Worm (Caenorhabditis elegans) whole organism, young adult: ENCODE data around the gene idpp-6.

ENCODE experiments used
- B0336.3 ChIP-seq: fragments of 200-800 bp; sonication (Bioruptor generic); IDR thresholded peaks from 2 replicates; pipeline ENCODE4 v1.3.6; 2022; ENCODE audit warnings: missing genetic modification characterization, missing compliant biosample characterization
- C06A6.2 ChIP-seq: fragments of 200-800 bp; sonication (Bioruptor generic); conservative IDR thresholded peaks from 2 replicates; pipeline ENCODE4 v1.3.6; 2022; ENCODE audit warnings: missing genetic modification characterization, missing compliant biosample characterization
- D2030.7 ChIP-seq: fragments of 200-800 bp; sonication (Bioruptor generic); IDR thresholded peaks from 2 replicates; pipeline ENCODE4 v1.3.6; 2022; ENCODE audit warnings: missing genetic modification reagents, missing genetic modification characterization, missing compliant biosample characterization
- F22D6.2 ChIP-seq: sonication (generic microtip); optimal IDR thresholded peaks from 2 replicates; lab custom pipeline; 2016; ENCODE audit warnings: mild to moderate bottlenecking, missing genetic modification characterization, missing compliant biosample characterization
- F33H1.4 ChIP-seq: fragments of 200-800 bp; sonication (Bioruptor generic); IDR thresholded peaks from 2 replicates; pipeline ENCODE4 v1.3.6; 2022; ENCODE audit warnings: missing genetic modification reagents, missing genetic modification characterization, missing compliant biosample characterization
- F52B5.7 ChIP-seq: sonication (generic microtip); optimal IDR thresholded peaks from 2 replicates; lab custom pipeline; 2016; ENCODE audit warnings: mild to moderate bottlenecking, missing genetic modification characterization, missing compliant biosample characterization
- K11D2.4 ChIP-seq: fragments of 200-800 bp; sonication (Bioruptor generic); IDR thresholded peaks from 2 replicates; pipeline ENCODE4 v1.3.6; 2022; ENCODE audit warnings: missing genetic modification reagents, missing genetic modification characterization, missing compliant biosample characterization
- K12H6.12 ChIP-seq: fragments of 200-800 bp; sonication (Bioruptor generic); optimal IDR thresholded peaks from 2 replicates; lab custom pipeline; 2018; ENCODE audit warnings: mild to moderate bottlenecking, missing genetic modification characterization, missing compliant biosample characterization
- T26A5.8 ChIP-seq: sonication (generic microtip); optimal IDR thresholded peaks from 2 replicates; lab custom pipeline; 2016; ENCODE audit warnings: missing genetic modification characterization, missing compliant biosample characterization
- Y53F4B.3 ChIP-seq: fragments of 200-800 bp; sonication (Bioruptor generic); IDR thresholded peaks from 2 replicates; pipeline ENCODE4 v1.3.6; 2022; ENCODE audit warnings: missing genetic modification reagents, missing genetic modification characterization, missing compliant biosample characterization
- Y67H2A.10 ChIP-seq: fragments of 200-800 bp; sonication (Bioruptor generic); conservative IDR thresholded peaks from 2 replicates; pipeline ENCODE4 v1.3.6; 2022; ENCODE audit warnings: missing genetic modification reagents, missing genetic modification characterization, missing compliant biosample characterization
- Y79H2A.3 ChIP-seq: fragments of 200-800 bp; sonication (Bioruptor generic); conservative IDR thresholded peaks from 2 replicates; pipeline ENCODE4 v1.3.6; 2022; ENCODE audit warnings: missing genetic modification reagents, missing genetic modification characterization, missing compliant biosample characterization
- Y95B8A.8 ChIP-seq: fragments of 200-800 bp; sonication (Bioruptor generic); IDR thresholded peaks from 2 replicates; pipeline ENCODE4 v1.3.6; 2022; ENCODE audit warnings: missing genetic modification reagents, missing genetic modification characterization, missing compliant biosample characterization
- akir-1 ChIP-seq: fragments of 200-800 bp; sonication (Bioruptor generic); optimal IDR thresholded peaks from 2 replicates; lab custom pipeline; 2018; ENCODE audit warnings: mild to moderate bottlenecking, missing genetic modification characterization, moderate library complexity, missing compliant biosample characterization
- athp-1 ChIP-seq: sonication (generic microtip); optimal IDR thresholded peaks from 2 replicates; lab custom pipeline; 2017; ENCODE audit warnings: mild to moderate bottlenecking, missing genetic modification characterization, missing compliant biosample characterization
- bed-2 ChIP-seq: fragments of 200-800 bp; sonication (Bioruptor generic); IDR thresholded peaks from 2 replicates; pipeline ENCODE4 v1.3.6; 2022; ENCODE audit warnings: missing genetic modification reagents, missing genetic modification characterization, missing compliant biosample characterization
- ceh-40 ChIP-seq: fragments of 200-800 bp; sonication (Bioruptor generic); IDR thresholded peaks from 2 replicates; pipeline ENCODE4 v1.3.6; 2022; ENCODE audit warnings: missing genetic modification characterization, missing compliant biosample characterization
- dpl-1 ChIP-seq: fragments of 150-350 bp; optimal IDR thresholded peaks from 2 replicates; lab custom pipeline; 2014; ENCODE audit warnings: missing biosample characterization, missing genetic modification reagents, missing genetic modification characterization
- efl-1 ChIP-seq: fragments of 150-350 bp; optimal IDR thresholded peaks from 2 replicates; lab custom pipeline; 2014; ENCODE audit warnings: missing biosample characterization, missing genetic modification reagents, missing genetic modification characterization
- egl-18 ChIP-seq: fragments of 200-800 bp; sonication (Bioruptor generic); IDR thresholded peaks from 2 replicates; pipeline ENCODE4 v1.3.6; 2022; ENCODE audit warnings: missing genetic modification reagents, missing genetic modification characterization, missing compliant biosample characterization
- egrh-3 ChIP-seq: fragments of 200-800 bp; sonication (Bioruptor generic); IDR thresholded peaks from 2 replicates; pipeline ENCODE4 v1.3.6; 2022; ENCODE audit warnings: missing genetic modification reagents, missing genetic modification characterization, missing compliant biosample characterization
- ekl-4 ChIP-seq: fragments of 200-800 bp; sonication (Bioruptor generic); IDR thresholded peaks from 2 replicates; pipeline ENCODE4 v1.3.6; 2022; ENCODE audit warnings: missing genetic modification reagents, missing genetic modification characterization, missing compliant biosample characterization
- fkh-3 ChIP-seq: sonication (generic microtip); optimal IDR thresholded peaks from 2 replicates; lab custom pipeline; 2016; ENCODE audit warnings: mild to moderate bottlenecking, missing genetic modification characterization, missing compliant biosample characterization
- gei-17 ChIP-seq: fragments of 200-800 bp; sonication (Bioruptor generic); optimal IDR thresholded peaks from 2 replicates; lab custom pipeline; 2018; ENCODE audit warnings: mild to moderate bottlenecking, missing genetic modification characterization, missing compliant biosample characterization
- hlh-12 ChIP-seq: sonication (generic microtip); optimal IDR thresholded peaks from 2 replicates; lab custom pipeline; 2016; ENCODE audit warnings: missing genetic modification characterization, missing compliant biosample characterization
- hmg-20 ChIP-seq: fragments of 200-800 bp; sonication (Bioruptor generic); IDR thresholded peaks from 2 replicates; pipeline ENCODE4 v1.3.6; 2022; ENCODE audit warnings: missing genetic modification reagents, missing genetic modification characterization, missing compliant biosample characterization
- let-526 ChIP-seq: fragments of 200-800 bp; sonication (Bioruptor generic); IDR thresholded peaks from 2 replicates; pipeline ENCODE4 v1.3.6; 2022; ENCODE audit warnings: missing genetic modification reagents, missing genetic modification characterization, missing compliant biosample characterization
- lin-26 ChIP-seq: fragments of 200-800 bp; sonication (Bioruptor generic); IDR thresholded peaks from 2 replicates; pipeline ENCODE4 v1.3.6; 2022; ENCODE audit warnings: missing genetic modification reagents, missing genetic modification characterization, missing compliant biosample characterization
- lin-35 ChIP-seq, 3 experiments: fragments of 150-350 bp in 2 of 3; sonication (generic microtip) in 1 of 3; optimal IDR thresholded peaks; 2 replicates each; lab custom pipeline; 2014 to 2018; ENCODE audit warnings: missing biosample characterization in 3 of 3, missing genetic modification characterization in 3 of 3, missing genetic modification reagents in 3 of 3
- lsl-1 ChIP-seq: fragments of 200-800 bp; sonication (Bioruptor generic); optimal IDR thresholded peaks from 2 replicates; lab custom pipeline; 2018; ENCODE audit warnings: mild to moderate bottlenecking, missing genetic modification characterization, moderate library complexity, missing compliant biosample characterization
- madf-8 ChIP-seq: fragments of 200-800 bp; sonication (Bioruptor generic); conservative IDR thresholded peaks from 2 replicates; pipeline ENCODE4 v1.3.6; 2022; ENCODE audit warnings: missing genetic modification reagents, missing genetic modification characterization, missing compliant biosample characterization
- nfya-1 ChIP-seq: sonication (generic microtip); optimal IDR thresholded peaks from 2 replicates; lab custom pipeline; 2017; ENCODE audit warnings: antibody characterized with exemption, missing compliant biosample characterization, missing genetic modification characterization, borderline replicate concordance; ENCODE audit not compliant: insufficient read depth
- nhr-120 ChIP-seq: fragments of 200-800 bp; sonication (Bioruptor generic); IDR thresholded peaks from 2 replicates; pipeline ENCODE4 v1.3.6; 2022; ENCODE audit warnings: missing genetic modification characterization, missing compliant biosample characterization
- nhr-90 ChIP-seq: sonication (generic microtip); optimal IDR thresholded peaks from 2 replicates; lab custom pipeline; 2016; ENCODE audit warnings: missing genotype, mild to moderate bottlenecking, missing genetic modification characterization, missing compliant biosample characterization
- pbrm-1 ChIP-seq: fragments of 200-800 bp; sonication (Bioruptor generic); IDR thresholded peaks from 2 replicates; pipeline ENCODE4 v1.3.6; 2022; ENCODE audit warnings: missing genetic modification reagents, missing genetic modification characterization, missing compliant biosample characterization
- repo-1 ChIP-seq: sonication (generic microtip); optimal IDR thresholded peaks from 2 replicates; lab custom pipeline; 2017; ENCODE audit warnings: mild to moderate bottlenecking, missing genetic modification characterization, missing compliant biosample characterization
- snpc-1.1 ChIP-seq: sonication (generic microtip); optimal IDR thresholded peaks from 2 replicates; lab custom pipeline; 2017; ENCODE audit warnings: missing genetic modification characterization, mild to moderate bottlenecking, missing compliant biosample characterization, antibody characterized with exemption, moderate library complexity, missing genotype, missing genetic modification reagents; ENCODE audit not compliant: insufficient read depth
- snpc-1.3 ChIP-seq: sonication (generic microtip); optimal IDR thresholded peaks from 2 replicates; lab custom pipeline; 2017; ENCODE audit warnings: missing genetic modification characterization, mild to moderate bottlenecking, missing compliant biosample characterization, antibody characterized with exemption, moderate library complexity, missing genotype, missing genetic modification reagents; ENCODE audit not compliant: insufficient read depth
- snpc-4 ChIP-seq, 5 experiments: fragments of 150-350 bp in 1 of 5; sonication (generic microtip) in 4 of 5; optimal IDR thresholded peaks; 2 replicates each; lab custom pipeline; 2014 to 2018; ENCODE audit warnings: missing genetic modification characterization in 5 of 5, missing biosample characterization in 3 of 5, antibody characterized with exemption in 2 of 5, mild to moderate bottlenecking in 2 of 5, missing compliant biosample characterization in 2 of 5, missing genotype in 2 of 5, moderate library complexity in 2 of 5, missing genetic modification reagents in 1 of 5
- sptf-2 ChIP-seq: fragments of 200-800 bp; sonication (Bioruptor generic); optimal IDR thresholded peaks from 2 replicates; lab custom pipeline; 2018; ENCODE audit warnings: mild to moderate bottlenecking, missing genetic modification characterization, missing compliant biosample characterization
- tbp1 ChIP-seq: fragments of 200-800 bp; sonication (Bioruptor generic); optimal IDR thresholded peaks from 2 replicates; lab custom pipeline; 2018; ENCODE audit warnings: mild to moderate bottlenecking, missing genetic modification characterization, missing compliant biosample characterization
- tlf-1 ChIP-seq: fragments of 200-800 bp; sonication (Bioruptor generic); optimal IDR thresholded peaks from 2 replicates; lab custom pipeline; 2018; ENCODE audit warnings: mild to moderate bottlenecking, missing genetic modification characterization, missing compliant biosample characterization
- zim-3 ChIP-seq: sonication (generic microtip); optimal IDR thresholded peaks from 2 replicates; lab custom pipeline; 2017; ENCODE audit warnings: mild to moderate bottlenecking, missing genetic modification characterization, moderate library complexity, missing compliant biosample characterization
- ztf-18 ChIP-seq: sonication (generic microtip); optimal IDR thresholded peaks from 2 replicates; lab custom pipeline; 2016; ENCODE audit warnings: missing genotype, mild to moderate bottlenecking, missing genetic modification characterization, missing compliant biosample characterization
- ztf-22 ChIP-seq: fragments of 200-800 bp; sonication (Bioruptor generic); optimal IDR thresholded peaks from 2 replicates; lab custom pipeline; 2018; ENCODE audit warnings: mild to moderate bottlenecking, missing genetic modification characterization, moderate library complexity, missing compliant biosample characterization
- ztf-25 ChIP-seq: fragments of 200-800 bp; sonication (Bioruptor generic); IDR thresholded peaks from 2 replicates; pipeline ENCODE4 v1.3.6; 2022; ENCODE audit warnings: missing genetic modification reagents, missing genetic modification characterization, missing compliant biosample characterization
- ztf-3 ChIP-seq: fragments of 200-800 bp; sonication (Bioruptor generic); optimal IDR thresholded peaks from 2 replicates; lab custom pipeline; 2018; ENCODE audit warnings: mild to moderate bottlenecking, missing genetic modification characterization, missing compliant biosample characterization

The idpp-6 gene

DNA sequence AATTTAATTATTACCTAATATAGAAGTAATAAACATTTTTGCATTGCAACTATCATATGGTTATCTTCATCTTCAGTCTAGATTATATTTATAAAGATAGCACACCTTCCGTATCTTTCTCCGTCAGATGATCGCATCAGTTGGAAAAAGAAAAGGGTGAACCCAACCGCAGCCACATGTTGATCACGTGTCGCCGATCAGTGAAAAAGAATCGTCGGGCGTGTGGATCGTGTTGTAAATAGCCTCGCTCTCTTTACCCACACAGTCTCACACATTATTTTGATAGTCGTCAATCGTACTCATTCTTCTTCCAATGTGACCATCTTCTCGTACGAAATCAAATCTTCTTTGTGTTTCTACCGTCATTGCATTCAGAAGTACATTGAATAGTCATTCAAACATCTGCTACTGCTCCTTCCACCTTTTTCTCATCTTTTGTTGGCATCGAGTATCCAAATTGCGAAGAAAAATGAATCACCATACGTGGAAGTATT is 39.1 kb upstream of the idpp-6 start (continued):
- TF ChIP-seq snpc-4 (GFP tag; optimal IDR thresholded peaks at IDR 0.05; lab: Kevin White, UChicago) (no peak), snpc-4 (tag; optimal IDR thresholded peaks at IDR 0.05; lab: Kevin White, UChicago) (peak; percentile 11 to 67 (median 41)), ceh-40 (GFP tag; lab: Robert Waterston, UW) (0 out of 2 replicates have a peak, but pooled peaks have one; percentile 3), Y67H2A.10 (GFP tag; lab: Robert Waterston, UW) (no peak), gei-17 (GFP tag; lab: Kevin White, UChicago) (peak; percentile 88), F33H1.4 (GFP tag; lab: Robert Waterston, UW) (0 out of 2 replicates have a peak, but pooled peaks have one; percentile 23), dpl-1 (GFP tag; lab: Kevin White, UChicago) (no peak), F22D6.2 (peak; percentile 95), B0336.3 (peak; percentile 92), F52B5.7 (tag; lab: Kevin White, UChicago) (peak; percentile 74), ekl-4 (peak; percentile 76), hmg-20 (GFP tag; lab: Robert Waterston, UW) (no peak), T26A5.8 (tag; lab: Kevin White, UChicago) (no peak), pbrm-1 (GFP tag; lab: Robert Waterston, UW) (peak; percentile 82; the same call in 1 of the 2 replicates), egrh-3 (peak; percentile 8; the same call in 1 of the 2 replicates), K12H6.12 (tag; lab: Kevin White, UChicago) (peak; percentile 71), C06A6.2 (GFP tag; lab: Robert Waterston, UW) (peak; percentile 88), efl-1 (GFP tag; lab: Kevin White, UChicago) (no peak), ztf-22 (GFP tag; lab: Kevin White, UChicago) (peak; percentile 94), repo-1 (peak; percentile 92), ztf-18 (tag; lab: Kevin White, UChicago) (peak; percentile 32), tlf-1 (peak; percentile 90), let-526 (GFP tag; lab: Robert Waterston, UW) (peak; percentile 61; the same call in 1 of the 2 replicates), Y53F4B.3 (no peak), lin-35 (GFP tag; optimal IDR thresholded peaks at IDR 0.05; lab: Kevin White, UChicago) (peak in 1 of 3 experiments; percentile 66), Y79H2A.3 (GFP tag; lab: Robert Waterston, UW) (peak; percentile 74; the same call in 1 of the 2 replicates), hlh-12 (no peak), lin-26 (GFP tag; lab: Robert Waterston, UW) (peak; percentile 84), snpc-1.3 (tag; lab: Kevin White, UChicago) (no peak), madf-8 (GFP tag; lab: Robert Waterston, UW) (no peak), K11D2.4 (GFP tag; lab: Robert Waterston, UW) (peak; percentile 89), fkh-3 (tag; lab: Kevin White, UChicago) (no peak), sptf-2 (GFP tag; lab: Kevin White, UChicago) (no peak), egl-18 (no peak), Y95B8A.8 (GFP tag; lab: Robert Waterston, UW) (peak; percentile 49; the same call in 1 of the 2 replicates), nhr-90 (tag; lab: Kevin White, UChicago) (peak; percentile 82), zim-3 (peak; percentile 84), ztf-3 (peak; percentile 48), akir-1 (peak; percentile 41), lsl-1 (GFP tag; lab: Kevin White, UChicago) (no peak), athp-1 (tag; lab: Kevin White, UChicago) (peak; percentile 45), bed-2 (GFP tag; lab: Robert Waterston, UW) (no peak), nfya-1 (tag; lab: Kevin White, UChicago) (no peak), ztf-25 (GFP tag; lab: Robert Waterston, UW) (0 out of 2 replicates have a peak, but pooled peaks have one; percentile 63), tbp1 (peak; percentile 69), D2030.7 (GFP tag; lab: Robert Waterston, UW) (no peak), nhr-120 (GFP tag; lab: Robert Waterston, UW) (no peak), snpc-1.1 (tag; lab: Kevin White, UChicago) (no peak)
